Worm (Caenorhabditis elegans) whole organism, young adult: ENCODE data around the gene nhr-96.
A peak's percentile ranks its signal among the peaks of the same experiment; 100 is the strongest.

Experiments used
- C06A6.2 ChIP-seq: fragments of 200-800 bp; sonication (Bioruptor generic); conservative IDR thresholded peaks from 2 replicates; pipeline ENCODE4 v1.3.6; 2022; ENCODE audit warnings: missing genetic modification characterization, missing compliant biosample characterization
- D2030.7 ChIP-seq: fragments of 200-800 bp; sonication (Bioruptor generic); IDR thresholded peaks from 2 replicates; pipeline ENCODE4 v1.3.6; 2022; ENCODE audit warnings: missing genetic modification reagents, missing genetic modification characterization, missing compliant biosample characterization
- F37B4.10 ChIP-seq: fragments of 200-800 bp; sonication (Bioruptor generic); IDR thresholded peaks from 2 replicates; pipeline ENCODE4 v1.3.6; 2022; ENCODE audit warnings: missing genetic modification characterization, missing compliant biosample characterization
- K11D2.4 ChIP-seq: fragments of 200-800 bp; sonication (Bioruptor generic); IDR thresholded peaks from 2 replicates; pipeline ENCODE4 v1.3.6; 2022; ENCODE audit warnings: missing genetic modification reagents, missing genetic modification characterization, missing compliant biosample characterization
- K12H6.12 ChIP-seq: fragments of 200-800 bp; sonication (Bioruptor generic); optimal IDR thresholded peaks from 2 replicates; lab custom pipeline; 2018; ENCODE audit warnings: mild to moderate bottlenecking, missing genetic modification characterization, missing compliant biosample characterization
- ama-1 ChIP-seq, 3 experiments: fragments of 150-350 bp in 1 of 3; sonication (generic microtip) in 2 of 3; optimal IDR thresholded peaks; 2 replicates each; lab custom pipeline; 2014 to 2018; ENCODE audit warnings: missing biosample characterization in 2 of 3, missing genetic modification characterization in 2 of 3, missing genetic modification reagents in 2 of 3
- attf-5 ChIP-seq: fragments of 200-800 bp; sonication (Bioruptor generic); optimal IDR thresholded peaks from 2 replicates; lab custom pipeline; 2018; ENCODE audit warnings: mild to moderate bottlenecking, missing genetic modification characterization, missing compliant biosample characterization
- cebp-1 ChIP-seq, 2 experiments: fragments of 200-800 bp in 1 of 2; sonication (Bioruptor generic) in 1 of 2; sonication (generic microtip) in 1 of 2; IDR thresholded peaks in 1 of 2; optimal IDR thresholded peaks in 1 of 2; 2 replicates each; pipeline versions ENCODE4 v1.3.6 to Lab custom; 2017 to 2022; ENCODE audit warnings: missing compliant biosample characterization in 2 of 2, missing genetic modification characterization in 2 of 2, mild to moderate bottlenecking in 1 of 2, missing genetic modification reagents in 1 of 2, moderate library complexity in 1 of 2
- ceh-100 ChIP-seq: fragments of 200-800 bp; sonication (Bioruptor generic); IDR thresholded peaks from 2 replicates; pipeline ENCODE4 v1.3.6; 2022; ENCODE audit warnings: missing genetic modification reagents, missing genetic modification characterization, missing compliant biosample characterization
- chd-7 ChIP-seq: sonication (generic microtip); optimal IDR thresholded peaks from 2 replicates; lab custom pipeline; 2016; ENCODE audit warnings: mild to moderate bottlenecking, missing genetic modification characterization, moderate library complexity, missing compliant biosample characterization
- dox-1 ChIP-seq: fragments of 200-800 bp; sonication (Bioruptor generic); IDR thresholded peaks from 2 replicates; pipeline ENCODE4 v1.3.6; 2022; ENCODE audit warnings: missing genetic modification reagents, missing genetic modification characterization, missing compliant biosample characterization
- dpl-1 ChIP-seq: fragments of 150-350 bp; optimal IDR thresholded peaks from 2 replicates; lab custom pipeline; 2014; ENCODE audit warnings: missing biosample characterization, missing genetic modification reagents, missing genetic modification characterization
- efl-1 ChIP-seq: fragments of 150-350 bp; optimal IDR thresholded peaks from 2 replicates; lab custom pipeline; 2014; ENCODE audit warnings: missing biosample characterization, missing genetic modification reagents, missing genetic modification characterization
- egl-44 ChIP-seq: fragments of 200-800 bp; sonication (Bioruptor generic); IDR thresholded peaks from 2 replicates; pipeline ENCODE4 v1.3.6; 2022; ENCODE audit warnings: missing genetic modification reagents, missing genetic modification characterization, missing compliant biosample characterization
- ekl-4 ChIP-seq: fragments of 200-800 bp; sonication (Bioruptor generic); IDR thresholded peaks from 2 replicates; pipeline ENCODE4 v1.3.6; 2022; ENCODE audit warnings: missing genetic modification reagents, missing genetic modification characterization, missing compliant biosample characterization
- ets-4 ChIP-seq: fragments of 200-800 bp; sonication (Bioruptor generic); optimal IDR thresholded peaks from 2 replicates; lab custom pipeline; 2018; ENCODE audit warnings: mild to moderate bottlenecking, missing genetic modification characterization, missing compliant biosample characterization
- hlh-26 ChIP-seq: fragments of 200-800 bp; sonication (Bioruptor generic); conservative IDR thresholded peaks from 2 replicates; pipeline ENCODE4 v1.3.6; 2022; ENCODE audit warnings: missing genetic modification reagents, missing genetic modification characterization, missing compliant biosample characterization
- hmg-1.2 ChIP-seq: fragments of 200-800 bp; sonication (Bioruptor generic); IDR thresholded peaks from 2 replicates; pipeline ENCODE4 v1.3.6; 2022; ENCODE audit warnings: missing genetic modification reagents, missing genetic modification characterization, missing compliant biosample characterization
- let-526 ChIP-seq: fragments of 200-800 bp; sonication (Bioruptor generic); IDR thresholded peaks from 2 replicates; pipeline ENCODE4 v1.3.6; 2022; ENCODE audit warnings: missing genetic modification reagents, missing genetic modification characterization, missing compliant biosample characterization
- mcd-1 ChIP-seq: fragments of 200-800 bp; sonication (Bioruptor generic); IDR thresholded peaks from 2 replicates; pipeline ENCODE4 v1.3.6; 2022; ENCODE audit warnings: missing genetic modification reagents, missing genetic modification characterization, missing compliant biosample characterization
- nhr-120 ChIP-seq: fragments of 200-800 bp; sonication (Bioruptor generic); IDR thresholded peaks from 2 replicates; pipeline ENCODE4 v1.3.6; 2022; ENCODE audit warnings: missing genetic modification characterization, missing compliant biosample characterization
- nhr-27 ChIP-seq: fragments of 200-800 bp; sonication (Bioruptor generic); optimal IDR thresholded peaks from 2 replicates; lab custom pipeline; 2018; ENCODE audit warnings: mild to moderate bottlenecking, missing genetic modification characterization, moderate library complexity, missing compliant biosample characterization
- nhr-80 ChIP-seq: sonication (generic microtip); optimal IDR thresholded peaks from 2 replicates; lab custom pipeline; 2016; ENCODE audit warnings: missing genetic modification characterization, missing compliant biosample characterization
- nhr-90 ChIP-seq: sonication (generic microtip); optimal IDR thresholded peaks from 2 replicates; lab custom pipeline; 2016; ENCODE audit warnings: missing genotype, mild to moderate bottlenecking, missing genetic modification characterization, missing compliant biosample characterization
- pbrm-1 ChIP-seq: fragments of 200-800 bp; sonication (Bioruptor generic); IDR thresholded peaks from 2 replicates; pipeline ENCODE4 v1.3.6; 2022; ENCODE audit warnings: missing genetic modification reagents, missing genetic modification characterization, missing compliant biosample characterization
- pha-4 ChIP-seq: fragments of 150-350 bp; sonication (generic microtip); optimal IDR thresholded peaks from 2 replicates; lab custom pipeline; 2014; ENCODE audit warnings: missing biosample characterization, missing genetic modification reagents, missing genetic modification characterization
- repo-1 ChIP-seq: sonication (generic microtip); optimal IDR thresholded peaks from 2 replicates; lab custom pipeline; 2017; ENCODE audit warnings: mild to moderate bottlenecking, missing genetic modification characterization, missing compliant biosample characterization
- snpc-1.3 ChIP-seq: sonication (generic microtip); optimal IDR thresholded peaks from 2 replicates; lab custom pipeline; 2017; ENCODE audit warnings: missing genetic modification characterization, mild to moderate bottlenecking, missing compliant biosample characterization, antibody characterized with exemption, moderate library complexity, missing genotype, missing genetic modification reagents; ENCODE audit not compliant: insufficient read depth
- somi-1 ChIP-seq: fragments of 200-800 bp; sonication (Bioruptor generic); optimal IDR thresholded peaks from 2 replicates; lab custom pipeline; 2018; ENCODE audit warnings: mild to moderate bottlenecking, missing genetic modification characterization, missing compliant biosample characterization
- xnd-1 ChIP-seq: sonication (generic microtip); optimal IDR thresholded peaks from 2 replicates; lab custom pipeline; 2016; ENCODE audit warnings: missing genotype, missing genetic modification reagents, missing genetic modification characterization, missing compliant biosample characterization
- zfh-2 ChIP-seq: fragments of 200-800 bp; sonication (Bioruptor generic); conservative IDR thresholded peaks from 2 replicates; pipeline ENCODE4 v1.3.6; 2022; ENCODE audit warnings: missing genetic modification reagents, missing genetic modification characterization, missing compliant biosample characterization
- ztf-22 ChIP-seq: fragments of 200-800 bp; sonication (Bioruptor generic); optimal IDR thresholded peaks from 2 replicates; lab custom pipeline; 2018; ENCODE audit warnings: mild to moderate bottlenecking, missing genetic modification characterization, moderate library complexity, missing compliant biosample characterization
- ztf-25 ChIP-seq: fragments of 200-800 bp; sonication (Bioruptor generic); IDR thresholded peaks from 2 replicates; pipeline ENCODE4 v1.3.6; 2022; ENCODE audit warnings: missing genetic modification reagents, missing genetic modification characterization, missing compliant biosample characterization
- ztf-26 ChIP-seq: sonication (generic microtip); optimal IDR thresholded peaks from 2 replicates; lab custom pipeline; 2017; ENCODE audit warnings: missing genetic modification characterization, missing compliant biosample characterization
- ztf-3 ChIP-seq: fragments of 200-800 bp; sonication (Bioruptor generic); optimal IDR thresholded peaks from 2 replicates; lab custom pipeline; 2018; ENCODE audit warnings: mild to moderate bottlenecking, missing genetic modification characterization, missing compliant biosample characterization

nhr-96 gene

ce11 chrV:2250126-2250590, 16.9 kb downstream of the nhr-96 start, which contains the start of gene cyp-33C7 (continued):
- TF ChIP-seq snpc-1.3 = no peak
- no peak for TF ChIP-seq pbrm-1 (GFP tag; lab: Robert Waterston, UW)
- no peak for TF ChIP-seq ztf-22
- TF ChIP-seq nhr-80 (tag; lab: Kevin White, UChicago) = peak; percentile 85
- TF ChIP-seq hlh-26 (GFP tag; lab: Robert Waterston, UW) = no peak
- TF ChIP-seq ztf-25 = no peak
- TF ChIP-seq ets-4 (GFP tag; lab: Kevin White, UChicago) = no peak
- TF ChIP-seq ama-1 (optimal IDR thresholded peaks at IDR 0.05; lab: Kevin White, UChicago) = no peak
- TF ChIP-seq ama-1 (GFP tag; optimal IDR thresholded peaks at IDR 0.05; lab: Kevin White, UChicago) = no peak
- TF ChIP-seq egl-44 = no peak
- TF ChIP-seq dpl-1 = no peak
- TF ChIP-seq K11D2.4 (GFP tag; lab: Robert Waterston, UW) = no peak

DNA sequence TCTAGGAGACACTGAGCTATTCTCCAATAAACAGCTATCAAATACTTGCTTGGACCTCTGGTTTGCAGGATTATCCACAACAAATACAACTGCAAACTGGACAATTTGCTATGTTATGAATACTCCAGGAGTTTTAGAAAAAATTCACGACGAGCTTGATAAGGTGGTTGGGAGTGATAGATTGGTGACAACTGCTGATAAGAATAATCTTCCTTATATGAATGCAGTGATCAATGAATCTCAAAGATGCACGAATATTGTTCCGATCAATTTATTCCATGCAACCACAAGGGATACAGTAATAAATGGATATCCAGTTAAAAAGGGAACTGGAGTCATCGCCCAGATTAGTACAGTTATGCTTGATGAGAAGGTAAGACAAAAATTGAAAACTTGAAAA, 18.5 kb downstream of the nhr-96 start:
- TF ChIP-seq nhr-80 (tag; lab: Kevin White, UChicago) = peak; percentile 31
- no peak for TF ChIP-seq snpc-1.3
- no peak for TF ChIP-seq mcd-1
- TF ChIP-seq dpl-1 = no peak
- TF ChIP-seq ceh-100 = no peak
- no peak for TF ChIP-seq ekl-4 (GFP tag; lab: Robert Waterston, UW)
- TF ChIP-seq, all 124 proteins: peak for 1

- TF ChIP-seq zfh-2 = peak; percentile 68
- no peak for TF ChIP-seq xnd-1 (tag; lab: Kevin White, UChicago)
- TF ChIP-seq chd-7 (tag; lab: Kevin White, UChicago) = no peak
- TF ChIP-seq hmg-1.2 (GFP tag; lab: Robert Waterston, UW) = no peak
- no peak for TF ChIP-seq cebp-1 (GFP tag; IDR thresholded peaks at IDR 0.05; lab: Robert Waterston, UW)
- peak; percentile 35 for TF ChIP-seq cebp-1 (tag; optimal IDR thresholded peaks at IDR 0.05; lab: Kevin White, UChicago)
These were observed 21.4 kb downstream of the nhr-96 start, which contains the start of gene str-253 for ce11 chrV:2254553-2255124. str-253 (minus strand) TSS chrV:2254603.

ce11 chrV:2255191-2255590, 21.9 kb downstream of the nhr-96 start, which contains the start of gene F41B5.1:
F41B5.1 (plus strand) TSS chrV:2255533.
- TF ChIP-seq hmg-1.2 (GFP tag; lab: Robert Waterston, UW) = peak; percentile 85
- 0 out of 2 replicates have a peak, but pooled peaks have one; percentile 10 for TF ChIP-seq mcd-1

DNA sequence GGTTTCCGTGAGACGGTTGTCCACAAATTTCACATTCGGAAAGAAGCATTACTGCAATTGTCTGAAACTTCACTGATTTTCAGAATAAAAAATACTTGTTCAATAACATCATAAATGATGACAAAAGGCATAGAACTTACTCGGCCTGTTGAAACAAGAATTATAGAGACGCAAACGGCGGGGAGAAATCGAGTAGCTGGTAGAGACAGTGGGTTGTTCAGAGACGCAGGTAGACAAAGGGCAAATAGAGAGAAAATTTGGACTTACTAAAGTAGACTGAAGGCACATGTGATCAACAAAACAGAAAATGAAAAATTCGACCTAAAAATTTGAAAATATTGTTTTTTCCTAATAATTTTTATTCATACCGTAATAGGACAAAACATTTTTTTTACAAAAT, 26.5 kb downstream of the nhr-96 start, which contains the start of gene nhr-182:
TSS of gene nhr-182 (minus strand) at position 178 of the 400 bp plus-strand sequence.
- no peak for TF ChIP-seq cebp-1 (GFP tag; IDR thresholded peaks at IDR 0.05; lab: Robert Waterston, UW)
- TF ChIP-seq cebp-1 (tag; optimal IDR thresholded peaks at IDR 0.05; lab: Kevin White, UChicago) = peak; percentile 3
- peak; percentile 76; the same call in 1 of the 2 replicates for TF ChIP-seq hmg-1.2 (GFP tag; lab: Robert Waterston, UW)
- TF ChIP-seq ztf-26 (tag; lab: Kevin White, UChicago) = no peak
- TF ChIP-seq attf-5 = peak; percentile 2
- no peak for TF ChIP-seq somi-1 (GFP tag; lab: Kevin White, UChicago)
- no peak for TF ChIP-seq K11D2.4 (GFP tag; lab: Robert Waterston, UW)
- TF ChIP-seq nhr-80 (tag; lab: Kevin White, UChicago) = peak; percentile 14
- TF ChIP-seq repo-1 = no peak
- no peak for TF ChIP-seq F37B4.10 (GFP tag; lab: Robert Waterston, UW)
- no peak for TF ChIP-seq efl-1 (GFP tag; lab: Kevin White, UChicago)

ce11 chrV:2260660-2261059, 27.4 kb downstream of the nhr-96 start, which contains the start of gene F41B5.12:
F41B5.12 (plus strand) TSS chrV:2260960.
- TF ChIP-seq K12H6.12 (no peak), ets-4 (GFP tag; lab: Kevin White, UChicago) (no peak), ztf-22 (no peak), F37B4.10 (GFP tag; lab: Robert Waterston, UW) (no peak), chd-7 (tag; lab: Kevin White, UChicago) (no peak), hmg-1.2 (GFP tag; lab: Robert Waterston, UW) (no peak), pha-4 (tag; lab: Kevin White, UChicago) (no peak), D2030.7 (GFP tag; lab: Robert Waterston, UW) (no peak), ztf-3 (GFP tag; lab: Kevin White, UChicago) (no peak), C06A6.2 (GFP tag; lab: Robert Waterston, UW) (no peak), cebp-1 (GFP tag; IDR thresholded peaks at IDR 0.05; lab: Robert Waterston, UW) (no peak), cebp-1 (tag; optimal IDR thresholded peaks at IDR 0.05; lab: Kevin White, UChicago) (no peak), nhr-27 (tag; lab: Kevin White, UChicago) (no peak), nhr-120 (GFP tag; lab: Robert Waterston, UW) (no peak), ztf-25 (no peak), nhr-90 (no peak), let-526 (no peak), dox-1 (GFP tag; lab: Robert Waterston, UW) (no peak)
